Fruit fly (Drosophila melanogaster) whole organism, embryonic: ENCODE measurements around the gene CG2059.

Experiments used
- Awh ChIP-seq: fragments of 200-800 bp; sonication (Bioruptor generic); IDR thresholded peaks from 2 replicates; pipeline ENCODE4, ENCODE4 v1.3.6; 2022; ENCODE audit warnings: missing biosample characterization, missing genetic modification characterization
- B-H1 ChIP-seq: fragments of 200-800 bp; sonication (Bioruptor generic); IDR thresholded peaks from 3 replicates; pipeline ENCODE4 v1.3.6; 2022; ENCODE audit warnings: missing biosample characterization, missing genetic modification characterization
- CG10274 ChIP-seq: fragments of 200-800 bp; sonication (Bioruptor generic); optimal IDR thresholded peaks from 3 replicates; lab custom pipeline; 2017; ENCODE audit warnings: missing biosample characterization, mild to moderate bottlenecking, missing genetic modification characterization
- CG10431 ChIP-seq: fragments of 200-800 bp; sonication (Bioruptor generic); optimal IDR thresholded peaks from 3 replicates; lab custom pipeline; 2018; ENCODE audit warnings: missing biosample characterization, mild to moderate bottlenecking, missing genetic modification characterization
- CG10543 ChIP-seq: fragments of 200-800 bp; sonication (Bioruptor generic); optimal IDR thresholded peaks from 3 replicates; lab custom pipeline; 2017; ENCODE audit warnings: missing biosample characterization, mild to moderate bottlenecking, missing genetic modification characterization, moderate library complexity
- CG10959 ChIP-seq: fragments of 200-800 bp; sonication (Bioruptor generic); IDR thresholded peaks from 2 replicates; pipeline ENCODE4 v1.3.6; 2022; ENCODE audit warnings: missing biosample characterization, missing genetic modification characterization
- CG12942 ChIP-seq: fragments of 200-800 bp; sonication (Bioruptor generic); optimal IDR thresholded peaks from 3 replicates; lab custom pipeline; 2016; ENCODE audit warnings: missing biosample characterization, missing genetic modification characterization
- CG1602 ChIP-seq: fragments of 200-800 bp; sonication (Bioruptor generic); optimal IDR thresholded peaks from 3 replicates; lab custom pipeline; 2016; ENCODE audit warnings: missing biosample characterization, missing genetic modification characterization
- CG1603 ChIP-seq: fragments of 200-800 bp; sonication (Bioruptor generic); optimal IDR thresholded peaks from 2 replicates; lab custom pipeline; 2019; ENCODE audit warnings: missing biosample characterization, mild to moderate bottlenecking, missing genetic modification characterization, moderate library complexity
- CG1647 ChIP-seq: fragments of 200-800 bp; sonication (Bioruptor generic); optimal IDR thresholded peaks from 3 replicates; lab custom pipeline; 2016; ENCODE audit warnings: missing biosample characterization, missing genetic modification characterization
- CG2875 ChIP-seq: fragments of 200-800 bp; sonication (Bioruptor generic); optimal IDR thresholded peaks from 2 replicates; lab custom pipeline; 2017; ENCODE audit warnings: missing biosample characterization, mild to moderate bottlenecking, missing genetic modification characterization, missing genetic modification reagents
- CG33213 ChIP-seq: fragments of 200-800 bp; sonication (Bioruptor generic); optimal IDR thresholded peaks from 3 replicates; lab custom pipeline; 2016; ENCODE audit warnings: missing biosample characterization, missing genetic modification characterization
- CG33557 ChIP-seq: fragments of 200-800 bp; sonication (Bioruptor generic); optimal IDR thresholded peaks from 2 replicates; lab custom pipeline; 2019; ENCODE audit warnings: missing biosample characterization, mild to moderate bottlenecking, missing genetic modification characterization, moderate library complexity
- CG34376 ChIP-seq: fragments of 200-800 bp; sonication (Bioruptor generic); optimal IDR thresholded peaks from 2 replicates; lab custom pipeline; 2018; ENCODE audit warnings: missing biosample characterization, mild to moderate bottlenecking, missing genetic modification characterization
- CG5953 ChIP-seq: fragments of 200-800 bp; sonication (Bioruptor generic); IDR thresholded peaks from 2 replicates; pipeline ENCODE4 v1.3.6; 2022; ENCODE audit warnings: missing biosample characterization, missing genetic modification characterization
- CG6813 ChIP-seq: fragments of 200-800 bp; sonication (Bioruptor generic); optimal IDR thresholded peaks from 2 replicates; lab custom pipeline; 2017; ENCODE audit warnings: missing biosample characterization, missing genetic modification characterization, mild to moderate bottlenecking, moderate library complexity, missing genetic modification reagents
- CG8944 ChIP-seq: fragments of 200-800 bp; sonication (Bioruptor generic); optimal IDR thresholded peaks from 3 replicates; lab custom pipeline; 2016; ENCODE audit warnings: missing biosample characterization, missing genetic modification characterization
- CG9609 ChIP-seq: fragments of 200-800 bp; sonication (Bioruptor generic); optimal IDR thresholded peaks from 3 replicates; lab custom pipeline; 2016; ENCODE audit warnings: missing biosample characterization, missing genetic modification characterization
- CG9797 ChIP-seq: fragments of 200-800 bp; sonication (Bioruptor generic); optimal IDR thresholded peaks from 3 replicates; lab custom pipeline; 2018; ENCODE audit warnings: missing biosample characterization, mild to moderate bottlenecking, missing genetic modification characterization
- D19A ChIP-seq: fragments of 200-800 bp; optimal IDR thresholded peaks from 3 replicates; lab custom pipeline; 2019; ENCODE audit warnings: missing biosample characterization, mild to moderate bottlenecking, missing genetic modification characterization, moderate library complexity
- Dek ChIP-seq: fragments of 200-800 bp; sonication (Bioruptor generic); optimal IDR thresholded peaks from 3 replicates; lab custom pipeline; 2019; ENCODE audit warnings: missing biosample characterization, mild to moderate bottlenecking, missing genetic modification characterization, moderate library complexity
- Fer1 ChIP-seq: fragments of 200-800 bp; sonication (Bioruptor generic); optimal IDR thresholded peaks from 2 replicates; lab custom pipeline; 2017; ENCODE audit warnings: missing biosample characterization, mild to moderate bottlenecking, missing genetic modification characterization
- Fer3 ChIP-seq: fragments of 200-800 bp; sonication (Bioruptor generic); optimal IDR thresholded peaks from 2 replicates; lab custom pipeline; 2018; ENCODE audit warnings: missing biosample characterization, mild to moderate bottlenecking, missing genetic modification characterization, moderate library complexity
- Mrtf ChIP-seq: fragments of 200-800 bp; sonication (Bioruptor generic); IDR thresholded peaks from 3 replicates; pipeline ENCODE4 v1.3.6; 2022; ENCODE audit warnings: missing biosample characterization, missing genetic modification characterization
- Nf-YB ChIP-seq: fragments of 200-800 bp; sonication (Bioruptor generic); optimal IDR thresholded peaks from 3 replicates; lab custom pipeline; 2019; ENCODE audit warnings: missing biosample characterization, mild to moderate bottlenecking, missing genetic modification characterization, moderate library complexity
- Optix ChIP-seq: fragments of 200-800 bp; sonication (Bioruptor generic); IDR thresholded peaks from 3 replicates; pipeline ENCODE4 v1.3.6; 2022; ENCODE audit warnings: missing biosample characterization, missing genetic modification characterization
- Poxn ChIP-seq: fragments of 200-800 bp; sonication (Bioruptor generic); IDR thresholded peaks from 2 replicates; pipeline ENCODE4 v1.3.6; 2022; ENCODE audit warnings: missing biosample characterization, missing genetic modification characterization
- Stat92E ChIP-seq, 3 experiments: fragments of >200 bp in 2 of 3; fragments of 200-800 bp in 1 of 3; sonication (Bioruptor generic) in 1 of 3; optimal IDR thresholded peaks; 2 replicates each; lab custom pipeline; 2017 to 2019; ENCODE audit warnings: missing biosample characterization in 3 of 3, missing genetic modification characterization in 3 of 3, mild to moderate bottlenecking in 1 of 3, moderate library complexity in 1 of 3
- Trl ChIP-seq, 3 experiments: fragments of >200 bp in 2 of 3; fragments of 200-800 bp in 1 of 3; sonication (Bioruptor generic) in 1 of 3; optimal IDR thresholded peaks; 2 replicates in 1 of 3; 3 replicates in 2 of 3; lab custom pipeline; 2016 to 2017; ENCODE audit warnings: missing biosample characterization in 1 of 3, missing genetic modification characterization in 1 of 3
- Vsx1 ChIP-seq: fragments of 200-800 bp; sonication (Bioruptor generic); optimal IDR thresholded peaks from 2 replicates; lab custom pipeline; 2017; ENCODE audit warnings: missing biosample characterization, mild to moderate bottlenecking, missing genetic modification characterization, missing genetic modification reagents
- YL-1 ChIP-seq: fragments of 200-800 bp; sonication (Bioruptor generic); optimal IDR thresholded peaks from 3 replicates; lab custom pipeline; 2017; ENCODE audit warnings: missing biosample characterization, mild to moderate bottlenecking, missing genetic modification characterization
- ab ChIP-seq: fragments of 200-800 bp; sonication (Bioruptor generic); optimal IDR thresholded peaks from 2 replicates; lab custom pipeline; 2016; ENCODE audit warnings: missing biosample characterization, missing genetic modification characterization
- ato ChIP-seq: fragments of 200-800 bp; sonication (Bioruptor generic); IDR thresholded peaks from 2 replicates; pipeline ENCODE4 v1.3.6; 2022; ENCODE audit warnings: missing biosample characterization, missing genetic modification characterization; ENCODE audit not compliant: partially characterized antibody
- bcd ChIP-seq: fragments of 200-800 bp; sonication (Bioruptor generic); optimal IDR thresholded peaks from 2 replicates; lab custom pipeline; 2017; ENCODE audit warnings: missing biosample characterization, mild to moderate bottlenecking, missing genetic modification characterization
- crc ChIP-seq: fragments of 200-800 bp; sonication (Bioruptor generic); optimal IDR thresholded peaks from 2 replicates; lab custom pipeline; 2016; ENCODE audit warnings: missing biosample characterization, missing genetic modification characterization
- dati ChIP-seq: fragments of 200-800 bp; sonication (Bioruptor generic); IDR thresholded peaks from 2 replicates; pipeline ENCODE4 v1.3.6; 2022; ENCODE audit warnings: missing biosample characterization, missing genetic modification characterization
- dmrt11E ChIP-seq: fragments of 200-800 bp; sonication (Bioruptor generic); optimal IDR thresholded peaks from 3 replicates; lab custom pipeline; 2018; ENCODE audit warnings: missing biosample characterization, mild to moderate bottlenecking, missing genetic modification characterization, moderate library complexity
- en ChIP-seq: fragments of 200-800 bp; sonication (Bioruptor generic); optimal IDR thresholded peaks from 2 replicates; lab custom pipeline; 2016; ENCODE audit warnings: missing biosample characterization, missing genetic modification characterization
- fru ChIP-seq: fragments of >200 bp; optimal IDR thresholded peaks from 2 replicates; lab custom pipeline; 2017
- gcm ChIP-seq: fragments of 200-800 bp; sonication (Bioruptor generic); optimal IDR thresholded peaks from 2 replicates; lab custom pipeline; 2019; ENCODE audit warnings: missing biosample characterization, mild to moderate bottlenecking, missing genetic modification characterization, moderate library complexity
- hbn ChIP-seq: fragments of 200-800 bp; sonication (Bioruptor generic); IDR thresholded peaks from 2 replicates; pipeline ENCODE4 v1.3.6; 2022; ENCODE audit warnings: missing biosample characterization, missing genetic modification characterization; ENCODE audit not compliant: partially characterized antibody
- lov ChIP-seq, 2 experiments: fragments of 200-800 bp in 1 of 2; fragments of >200 bp in 1 of 2; sonication (Bioruptor generic) in 1 of 2; IDR thresholded peaks in 1 of 2; optimal IDR thresholded peaks in 1 of 2; 2 replicates in 1 of 2; 3 replicates in 1 of 2; pipeline versions ENCODE4 v1.3.6 to Lab custom; 2017 to 2022; ENCODE audit warnings: missing biosample characterization in 1 of 2, missing genetic modification characterization in 1 of 2
- oc ChIP-seq: fragments of 200-800 bp; sonication (Bioruptor generic); optimal IDR thresholded peaks from 2 replicates; lab custom pipeline; 2018; ENCODE audit warnings: missing biosample characterization, mild to moderate bottlenecking, missing genetic modification characterization, moderate library complexity
- phol ChIP-seq: fragments of 200-800 bp; sonication (Bioruptor generic); optimal IDR thresholded peaks from 3 replicates; lab custom pipeline; 2018; ENCODE audit warnings: missing biosample characterization, mild to moderate bottlenecking, missing genetic modification characterization, moderate library complexity
- slp2 ChIP-seq: fragments of 200-800 bp; sonication (Bioruptor generic); optimal IDR thresholded peaks from 2 replicates; lab custom pipeline; 2016; ENCODE audit warnings: missing biosample characterization, missing genetic modification characterization
- sna ChIP-seq: fragments of 200-800 bp; sonication (Bioruptor generic); IDR thresholded peaks from 2 replicates; pipeline ENCODE4 v1.3.6; 2022; ENCODE audit warnings: missing biosample characterization, missing genetic modification characterization; ENCODE audit not compliant: partially characterized antibody
- sqz ChIP-seq: fragments of 200-800 bp; sonication (Bioruptor generic); optimal IDR thresholded peaks from 3 replicates; lab custom pipeline; 2018; ENCODE audit warnings: missing biosample characterization, mild to moderate bottlenecking, missing genetic modification characterization
- ttk ChIP-seq: fragments of 200-800 bp; sonication (Bioruptor generic); IDR thresholded peaks from 2 replicates; pipeline ENCODE4 v2.1.2; 2022; ENCODE audit warnings: missing biosample characterization, missing genetic modification characterization
- unc-4 ChIP-seq: fragments of 200-800 bp; sonication (Bioruptor generic); IDR thresholded peaks from 2 replicates; pipeline ENCODE4 v1.3.6; 2022; ENCODE audit warnings: missing biosample characterization, missing genetic modification characterization; ENCODE audit not compliant: partially characterized antibody
- wdn ChIP-seq: fragments of 200-800 bp; sonication (Bioruptor generic); IDR thresholded peaks from 2 replicates; pipeline ENCODE4 v1.3.6; 2022; ENCODE audit warnings: missing biosample characterization, missing genetic modification characterization

CG2059 gene

dm6 chrX:7277038-7277437, 9.1 kb upstream of the CG2059 start (continued):
- peak; percentile 80 for TF ChIP-seq CG33557
- TF ChIP-seq en (GFP tag; lab: Kevin White, UChicago), result peak; percentile 41
- TF ChIP-seq CG8944 (GFP tag; lab: Kevin White, UChicago), result peak; percentile 45
- TF ChIP-seq phol (tag; lab: Kevin White, UChicago), result peak; percentile 78
- TF ChIP-seq CG5953, result no peak
- peak; percentile 64 for TF ChIP-seq CG1602 (GFP tag; lab: Kevin White, UChicago)
- peak; percentile 52 for TF ChIP-seq sqz (GFP tag; lab: Kevin White, UChicago)
- TF ChIP-seq Fer3 (tag; lab: Kevin White, UChicago), result peak; percentile 50
- TF ChIP-seq Poxn, result no peak
- TF ChIP-seq bcd (GFP tag; lab: Kevin White, UChicago), result peak; percentile 38
- TF ChIP-seq slp2 (GFP tag; lab: Kevin White, UChicago), result peak; percentile 40
- TF ChIP-seq Fer1, result peak; percentile 52
- no peak for TF ChIP-seq dati (GFP tag; lab: Robert Waterston, UW)
- TF ChIP-seq oc (tag; lab: Kevin White, UChicago), result peak; percentile 52
- no peak for TF ChIP-seq B-H1 (GFP tag; lab: Robert Waterston, UW)
- TF ChIP-seq Optix, result no peak
- peak; percentile 65 for TF ChIP-seq D19A (tag; lab: Kevin White, UChicago)
- peak; percentile 57 for TF ChIP-seq gcm (GFP tag; lab: Kevin White, UChicago)
- TF ChIP-seq ab, result no peak
- TF ChIP-seq CG34376, result no peak
- peak; percentile 47 for TF ChIP-seq CG33213 (GFP tag; lab: Kevin White, UChicago)
- TF ChIP-seq wdn (GFP tag; lab: Robert Waterston, UW), result no peak
- no peak for TF ChIP-seq fru (lab: Kevin White, UChicago)
- peak; percentile 75 for TF ChIP-seq CG6813 (GFP tag; lab: Kevin White, UChicago)
- peak; percentile 35 for TF ChIP-seq CG9609 (GFP tag; lab: Kevin White, UChicago)
- no peak for TF ChIP-seq unc-4 (GFP tag; lab: Robert Waterston, UW)
- TF ChIP-seq CG12942, result no peak
- TF ChIP-seq Stat92E (GFP tag; optimal IDR thresholded peaks at IDR 0.05; lab: Kevin White, UChicago), result no peak
- peak; percentile 72 for TF ChIP-seq CG1603 (tag; lab: Kevin White, UChicago)
- TF ChIP-seq Nf-YB, result peak; percentile 56
- peak; percentile 8 for TF ChIP-seq Dek
- TF ChIP-seq CG10431 (GFP tag; lab: Kevin White, UChicago), result no peak
- peak; percentile 74 for TF ChIP-seq CG10959 (GFP tag; lab: Robert Waterston, UW)
- TF ChIP-seq YL-1 (GFP tag; lab: Kevin White, UChicago), result no peak
- no peak for TF ChIP-seq ttk (GFP tag; lab: Robert Waterston, UW)
- TF ChIP-seq lov (optimal IDR thresholded peaks at IDR 0.05; lab: Kevin White, UChicago), result no peak
- peak; percentile 65; the same call in 1 of the 3 replicates for TF ChIP-seq lov (GFP tag; IDR thresholded peaks at IDR 0.05; lab: Robert Waterston, UW)
- TF ChIP-seq CG1647 (GFP tag; lab: Kevin White, UChicago), result peak; percentile 26
- TF ChIP-seq Awh (GFP tag; lab: Robert Waterston, UW), result 0 out of 2 replicates have a peak, but pooled peaks have one; percentile 28
- peak; percentile 30 for TF ChIP-seq Vsx1 (GFP tag; lab: Kevin White, UChicago)
- no peak for TF ChIP-seq hbn (GFP tag; lab: Robert Waterston, UW)
- no peak for TF ChIP-seq CG9797 (GFP tag; lab: Kevin White, UChicago)
- TF ChIP-seq CG10274 (GFP tag; lab: Kevin White, UChicago), result no peak
- peak; percentile 48 for TF ChIP-seq CG2875 (GFP tag; lab: Kevin White, UChicago)
- no peak for TF ChIP-seq ato (GFP tag; lab: Robert Waterston, UW)
- TF ChIP-seq sna, result no peak
- TF ChIP-seq crc (GFP tag; lab: Kevin White, UChicago), result no peak
- no peak for TF ChIP-seq CG10543
- TF ChIP-seq Mrtf (GFP tag; lab: Robert Waterston, UW), result no peak
- TF ChIP-seq Trl (optimal IDR thresholded peaks at IDR 0.05; lab: Kevin White, UChicago), result no peak
- peak; percentile 26 for TF ChIP-seq Trl (GFP tag; optimal IDR thresholded peaks at IDR 0.05; lab: Kevin White, UChicago)
- TF ChIP-seq dmrt11E (tag; lab: Kevin White, UChicago), result peak; percentile 90
